Fruit fly (Drosophila melanogaster): Measurements from ENCODE around the gene Six4.
A peak's percentile ranks its signal among the peaks of the same experiment; 100 is the strongest.

DNA sequence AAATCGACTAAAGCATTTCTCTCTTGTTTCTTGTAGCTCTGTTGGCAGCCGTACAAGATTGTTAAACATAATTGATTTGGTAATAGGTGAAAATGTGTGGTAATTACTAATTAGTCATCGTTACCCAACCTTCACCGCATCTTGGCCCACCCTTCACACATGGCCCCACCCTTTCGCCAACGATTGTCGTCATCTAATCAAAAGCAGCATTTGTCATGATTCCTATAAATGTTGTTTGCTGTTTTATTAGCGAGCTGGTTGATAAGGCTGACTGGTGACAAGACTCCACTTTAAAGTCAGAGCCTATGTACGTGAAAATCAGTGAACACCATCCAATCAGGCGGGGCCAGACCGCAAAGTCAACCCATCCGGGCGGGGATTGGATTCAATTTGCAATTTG is 37.8 kb upstream of the Six4 start:
- no peak for TF ChIP-seq CG4854 (GFP tag; optimal IDR thresholded peaks at IDR 0.05)
- no peak for TF ChIP-seq CG16863 (GFP tag; optimal IDR thresholded peaks at IDR 0.05)
- no peak for TF ChIP-seq Meics (GFP tag; optimal IDR thresholded peaks at IDR 0.05)
- no peak for TF ChIP-seq CG8359 (GFP tag; optimal IDR thresholded peaks at IDR 0.05; ENCODE audit: borderline replicate concordance)
- no peak for TF ChIP-seq CG16813 (GFP tag; IDR thresholded peaks at IDR 0.05; ENCODE audit: partially characterized antibody)
- TF ChIP-seq mirr (GFP tag; optimal IDR thresholded peaks at IDR 0.05) = peak; percentile 38
- no peak for TF ChIP-seq Aef1 (GFP tag; IDR thresholded peaks at IDR 0.05)
- no peak for TF ChIP-seq peb (GFP tag; IDR thresholded peaks at IDR 0.05)
- no peak for TF ChIP-seq ftz-f1 (GFP tag; optimal IDR thresholded peaks at IDR 0.05)
- no peak for TF ChIP-seq sr (GFP tag; IDR thresholded peaks at IDR 0.05)

All from whole organism, embryonic.